Worm (Caenorhabditis elegans) whole organism, midembryonic: ENCODE data around the gene snap-1.

Experiments
- cog-1 ChIP-seq: sonication (generic microtip); optimal IDR thresholded peaks from 2 replicates; lab custom pipeline; 2016; ENCODE audit warnings: missing genetic modification characterization, missing compliant biosample characterization
- flt-1 ChIP-seq: fragments of 200-800 bp; sonication (Bioruptor generic); IDR thresholded peaks from 2 replicates; pipeline ENCODE4 v1.3.6; 2022; ENCODE audit warnings: missing genetic modification characterization, missing compliant biosample characterization
- klf-2 ChIP-seq: fragments of 200-800 bp; sonication (Bioruptor generic); conservative IDR thresholded peaks from 2 replicates; pipeline ENCODE4 v1.3.6; 2022; ENCODE audit warnings: missing genetic modification reagents, missing genetic modification characterization, missing compliant biosample characterization
- ref-1 ChIP-seq: fragments of 200-800 bp; sonication (Bioruptor generic); conservative IDR thresholded peaks from 2 replicates; pipeline ENCODE4 v1.3.6; 2022; ENCODE audit warnings: missing genetic modification reagents, missing genetic modification characterization, missing compliant biosample characterization
- tab-1 ChIP-seq: fragments of 200-800 bp; sonication (Bioruptor generic); IDR thresholded peaks from 2 replicates; pipeline ENCODE4 v1.3.6; 2022; ENCODE audit warnings: missing genetic modification characterization, missing compliant biosample characterization
- ztf-23 ChIP-seq: fragments of 200-800 bp; sonication (Bioruptor generic); IDR thresholded peaks from 2 replicates; pipeline ENCODE4 v1.3.6; 2022; ENCODE audit warnings: missing genetic modification reagents, missing genetic modification characterization, missing compliant biosample characterization
- ztf-29 ChIP-seq: fragments of 200-800 bp; sonication (Bioruptor generic); IDR thresholded peaks from 2 replicates; pipeline ENCODE4 v1.3.6; 2022; ENCODE audit warnings: missing genetic modification reagents, missing genetic modification characterization, missing compliant biosample characterization

ce11 chrV:8123384-8123783 is 7.0 kb upstream of the snap-1 start, which contains the start of gene D1014.5:
- TF ChIP-seq ref-1 (GFP tag; lab: Robert Waterston, UW) (no peak), klf-2 (GFP tag; lab: Robert Waterston, UW) (no peak), cog-1 (tag; lab: Kevin White, UChicago) (no peak), tab-1 (GFP tag; lab: Robert Waterston, UW) (no peak), ztf-23 (GFP tag; lab: Robert Waterston, UW) (no peak), ztf-29 (no peak), flt-1 (no peak)
